Worm (Caenorhabditis elegans) whole organism, L2 larva: ENCODE measurements around the gene C41G11.1.

ENCODE experiments used
- C34F6.9 ChIP-seq: fragments of 150-350 bp; optimal IDR thresholded peaks from 2 replicates; lab custom pipeline; 2014; ENCODE audit warnings: missing biosample characterization, missing genetic modification characterization
- mdl-1 ChIP-seq, 2 experiments: fragments of 150-350 bp in 1 of 2; sonication (generic microtip) in 1 of 2; optimal IDR thresholded peaks; 2 replicates each; lab custom pipeline; 2017; ENCODE audit warnings: missing biosample characterization in 2 of 2, missing genetic modification characterization in 2 of 2
- nhr-11 ChIP-seq: fragments of 150-350 bp; optimal IDR thresholded peaks from 2 replicates; lab custom pipeline; 2014; ENCODE audit warnings: missing biosample characterization, missing genetic modification characterization
- unc-62 ChIP-seq: fragments of 150-350 bp; optimal IDR thresholded peaks from 2 replicates; lab custom pipeline; 2014; ENCODE audit warnings: missing biosample characterization, missing genetic modification reagents, missing genetic modification characterization

- TF ChIP-seq C34F6.9 (tag; lab: Kevin White, UChicago) (no peak), nhr-11 (tag; lab: Kevin White, UChicago) (no peak), mdl-1 (tag; optimal IDR thresholded peaks at IDR 0.05; lab: Kevin White, UChicago) (no peak), unc-62 (no peak)
These were observed 3.7 kb upstream of the C41G11.1 start for ce11 chrX:5723758-5724157.
